Worm (Caenorhabditis elegans) whole organism, midembryonic: ENCODE results near the gene R05D8.9.

Experiments used
- T22C8.4 ChIP-seq: fragments of 200-800 bp; sonication (Bioruptor generic); IDR thresholded peaks from 2 replicates; pipeline ENCODE4 v1.3.6; 2022; ENCODE audit warnings: missing genetic modification characterization, missing compliant biosample characterization
- cog-1 ChIP-seq: sonication (generic microtip); optimal IDR thresholded peaks from 2 replicates; lab custom pipeline; 2016; ENCODE audit warnings: missing genetic modification characterization, missing compliant biosample characterization
- flt-1 ChIP-seq: fragments of 200-800 bp; sonication (Bioruptor generic); IDR thresholded peaks from 2 replicates; pipeline ENCODE4 v1.3.6; 2022; ENCODE audit warnings: missing genetic modification characterization, missing compliant biosample characterization
- klf-2 ChIP-seq: fragments of 200-800 bp; sonication (Bioruptor generic); conservative IDR thresholded peaks from 2 replicates; pipeline ENCODE4 v1.3.6; 2022; ENCODE audit warnings: missing genetic modification reagents, missing genetic modification characterization, missing compliant biosample characterization
- med-1 ChIP-seq: sonication (generic microtip); optimal IDR thresholded peaks from 2 replicates; lab custom pipeline; 2017; ENCODE audit warnings: missing genetic modification characterization, mild to moderate bottlenecking, missing compliant biosample characterization, antibody characterized with exemption, missing genetic modification reagents; ENCODE audit not compliant: insufficient read depth
- ref-1 ChIP-seq: fragments of 200-800 bp; sonication (Bioruptor generic); conservative IDR thresholded peaks from 2 replicates; pipeline ENCODE4 v1.3.6; 2022; ENCODE audit warnings: missing genetic modification reagents, missing genetic modification characterization, missing compliant biosample characterization
- tab-1 ChIP-seq: fragments of 200-800 bp; sonication (Bioruptor generic); IDR thresholded peaks from 2 replicates; pipeline ENCODE4 v1.3.6; 2022; ENCODE audit warnings: missing genetic modification characterization, missing compliant biosample characterization
- ztf-23 ChIP-seq: fragments of 200-800 bp; sonication (Bioruptor generic); IDR thresholded peaks from 2 replicates; pipeline ENCODE4 v1.3.6; 2022; ENCODE audit warnings: missing genetic modification reagents, missing genetic modification characterization, missing compliant biosample characterization
- ztf-29 ChIP-seq: fragments of 200-800 bp; sonication (Bioruptor generic); IDR thresholded peaks from 2 replicates; pipeline ENCODE4 v1.3.6; 2022; ENCODE audit warnings: missing genetic modification reagents, missing genetic modification characterization, missing compliant biosample characterization

Gene R05D8.9

DNA sequence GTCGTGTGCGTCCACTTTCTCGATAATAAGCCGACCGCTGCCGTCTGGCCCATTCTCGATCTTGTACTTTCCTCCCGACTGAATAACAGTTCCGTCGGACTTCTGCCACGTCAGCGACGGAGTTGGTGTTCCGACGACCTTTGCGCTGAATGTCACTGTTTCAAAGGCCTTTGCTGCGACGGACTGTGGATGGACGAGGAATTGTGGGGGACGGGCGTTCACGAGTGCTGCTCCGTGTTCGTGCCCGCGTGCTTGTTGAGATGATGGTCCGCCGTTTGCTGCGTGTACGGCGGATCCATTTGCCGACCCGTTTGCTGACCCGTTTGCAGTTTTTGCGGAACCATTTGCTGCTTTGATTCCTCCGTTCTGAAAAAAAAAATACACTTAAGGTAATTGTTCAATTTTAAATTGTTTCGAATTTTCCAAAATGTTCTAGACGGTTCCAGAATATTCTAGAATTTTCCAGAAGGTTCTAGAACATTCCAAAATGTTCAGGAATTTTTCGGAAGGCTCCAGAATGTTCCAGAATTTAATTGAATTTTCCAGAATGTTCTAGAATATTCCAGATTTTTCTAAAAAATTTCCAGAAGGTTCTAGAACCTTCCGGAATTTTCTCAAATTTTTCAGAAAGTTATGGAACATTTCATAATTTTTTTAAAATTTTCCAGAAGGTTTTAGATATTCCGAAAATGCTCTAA is 32.0 kb upstream of the R05D8.9 start:
- TF ChIP-seq cog-1 (tag; lab: Kevin White, UChicago) (no peak), ztf-23 (no peak), tab-1 (GFP tag; lab: Robert Waterston, UW) (no peak), flt-1 (GFP tag; lab: Robert Waterston, UW) (no peak), ztf-29 (GFP tag; lab: Robert Waterston, UW) (no peak), klf-2 (GFP tag; lab: Robert Waterston, UW) (no peak), med-1 (GFP tag; lab: Kevin White, UChicago) (no peak), ref-1 (no peak), T22C8.4 (GFP tag; lab: Robert Waterston, UW) (no peak)

DNA sequence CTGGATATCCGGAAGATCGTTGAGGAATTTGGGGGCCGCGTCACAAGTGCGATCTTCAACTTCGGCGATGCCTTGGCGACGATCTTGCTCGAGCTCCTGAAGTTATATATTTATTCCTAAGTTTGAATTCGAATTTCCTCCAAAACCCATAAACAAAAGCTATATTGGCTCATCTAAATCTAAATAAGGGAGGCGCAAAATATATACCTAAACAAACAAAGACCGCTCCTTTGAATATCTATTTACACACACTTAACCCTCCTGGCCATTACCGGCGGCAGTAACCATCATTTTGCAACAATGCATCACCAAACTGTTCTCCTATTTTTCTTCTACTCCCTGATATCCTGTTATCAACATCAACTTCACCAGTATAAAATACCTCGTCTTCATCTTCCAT is 28.6 kb upstream of the R05D8.9 start, which contains the start of gene F54E2.2:
TSS of gene F54E2.2 (plus strand) at position 301 of the 400 bp plus-strand sequence.
- no peak for TF ChIP-seq med-1 (GFP tag; lab: Kevin White, UChicago)
- no peak for TF ChIP-seq ztf-23
- TF ChIP-seq flt-1 (GFP tag; lab: Robert Waterston, UW), result no peak
- TF ChIP-seq tab-1 (GFP tag; lab: Robert Waterston, UW), result no peak
- TF ChIP-seq T22C8.4 (GFP tag; lab: Robert Waterston, UW), result no peak

DNA sequence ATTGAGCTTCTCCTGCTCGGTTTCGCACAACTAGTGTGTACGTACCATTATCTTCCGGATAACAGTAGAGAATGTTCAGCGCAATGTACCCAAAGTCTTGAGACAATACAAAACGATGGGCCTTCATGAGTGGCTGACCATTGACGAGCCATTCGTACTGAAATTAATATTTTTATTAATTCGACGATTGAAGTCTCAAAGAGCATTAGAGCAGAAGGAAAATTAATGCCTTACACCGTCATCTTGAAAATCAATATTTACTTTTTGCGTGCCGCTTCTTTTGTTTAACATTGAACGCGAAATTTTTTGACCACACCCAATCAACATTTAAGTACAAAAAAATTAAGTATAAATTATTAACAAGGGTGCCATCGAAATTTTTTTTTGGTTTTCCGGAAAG is 25.6 kb upstream of the R05D8.9 start:
- TF ChIP-seq flt-1 (GFP tag; lab: Robert Waterston, UW) (no peak), T22C8.4 (GFP tag; lab: Robert Waterston, UW) (no peak), ztf-29 (GFP tag; lab: Robert Waterston, UW) (no peak), tab-1 (GFP tag; lab: Robert Waterston, UW) (no peak), med-1 (GFP tag; lab: Kevin White, UChicago) (no peak), ref-1 (no peak), ztf-23 (no peak), cog-1 (tag; lab: Kevin White, UChicago) (no peak)

DNA sequence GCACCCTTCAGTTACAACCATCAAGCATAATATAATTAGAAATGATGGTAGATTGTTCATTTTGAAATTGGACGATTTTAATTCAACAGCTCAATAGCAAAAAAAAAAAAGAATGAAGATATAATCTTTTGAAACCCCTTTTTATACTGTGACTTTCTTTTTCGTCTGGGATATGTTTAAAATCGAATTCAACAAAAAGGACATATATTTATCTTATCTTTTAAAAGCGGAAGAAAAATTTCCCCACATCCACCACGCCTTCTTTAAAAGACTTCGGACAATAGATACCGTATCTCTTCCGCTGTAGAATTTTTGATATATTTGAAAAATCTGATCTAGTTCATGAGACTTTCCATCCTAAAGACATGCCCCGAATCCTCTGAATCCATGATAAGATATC is 13.4 kb upstream of the R05D8.9 start, which contains the start of gene R05D8.11:
TSS of gene R05D8.11 (minus strand) at position 101 of the 400 bp plus-strand sequence.
- no peak for TF ChIP-seq ref-1
- TF ChIP-seq klf-2 (GFP tag; lab: Robert Waterston, UW), result no peak
- no peak for TF ChIP-seq tab-1 (GFP tag; lab: Robert Waterston, UW)
- TF ChIP-seq ztf-23, result no peak
- no peak for TF ChIP-seq T22C8.4 (GFP tag; lab: Robert Waterston, UW)
- no peak for TF ChIP-seq ztf-29 (GFP tag; lab: Robert Waterston, UW)
- no peak for TF ChIP-seq cog-1 (tag; lab: Kevin White, UChicago)
- no peak for TF ChIP-seq med-1 (GFP tag; lab: Kevin White, UChicago)
- no peak for TF ChIP-seq flt-1 (GFP tag; lab: Robert Waterston, UW)

DNA sequence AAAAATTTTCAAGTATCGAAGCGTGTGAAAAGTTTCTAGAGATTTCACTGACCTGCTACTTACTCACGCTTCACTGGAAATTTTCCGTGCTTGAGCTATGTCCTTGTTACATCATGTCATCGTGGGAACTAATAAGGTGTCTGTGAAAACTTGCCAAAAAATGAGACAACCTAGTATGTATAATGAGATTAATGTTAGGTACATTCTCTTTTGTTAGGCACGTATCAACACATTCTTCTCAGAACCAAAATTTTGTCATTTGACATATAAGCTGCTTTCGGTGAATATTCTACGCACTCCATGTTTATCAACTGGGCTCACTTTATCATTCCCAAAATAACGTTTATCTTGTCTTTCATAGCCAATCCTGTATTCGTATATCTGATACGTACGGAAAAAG is 6.7 kb upstream of the R05D8.9 start, which contains the start of gene srj-18:
TSS of gene srj-18 (plus strand) at position 301 of the 400 bp plus-strand sequence.
- TF ChIP-seq cog-1 (tag; lab: Kevin White, UChicago) (no peak), med-1 (GFP tag; lab: Kevin White, UChicago) (no peak), flt-1 (GFP tag; lab: Robert Waterston, UW) (no peak), ztf-23 (no peak), klf-2 (GFP tag; lab: Robert Waterston, UW) (no peak), T22C8.4 (GFP tag; lab: Robert Waterston, UW) (no peak), ref-1 (no peak), tab-1 (GFP tag; lab: Robert Waterston, UW) (no peak), ztf-29 (GFP tag; lab: Robert Waterston, UW) (no peak)

DNA sequence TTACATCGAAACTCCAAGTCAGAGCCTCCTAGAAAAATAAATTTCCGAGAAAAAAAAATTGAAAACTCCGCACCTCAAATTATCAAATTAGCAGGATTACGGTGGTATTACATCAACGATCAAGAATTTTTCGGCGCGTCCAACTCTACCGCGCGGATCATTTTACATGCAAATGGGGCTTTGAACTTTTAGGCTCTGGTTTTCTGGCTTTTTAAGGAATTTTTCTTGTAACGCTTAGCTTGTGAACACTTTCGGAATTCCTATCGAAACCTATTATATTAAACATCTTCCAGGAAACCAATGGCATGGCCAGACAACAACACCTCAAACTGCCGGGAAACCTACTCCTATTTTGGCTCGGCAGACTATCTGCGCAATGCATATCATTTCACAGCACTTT is 4.2 kb upstream of the R05D8.9 start, which contains the start of gene srh-56:
TSS of gene srh-56 (plus strand) at position 301 of the 400 bp plus-strand sequence.
- no peak for TF ChIP-seq T22C8.4 (GFP tag; lab: Robert Waterston, UW)
- no peak for TF ChIP-seq ref-1
- no peak for TF ChIP-seq cog-1 (tag; lab: Kevin White, UChicago)
- TF ChIP-seq ztf-29 (GFP tag; lab: Robert Waterston, UW), result no peak
- no peak for TF ChIP-seq tab-1 (GFP tag; lab: Robert Waterston, UW)
- no peak for TF ChIP-seq klf-2 (GFP tag; lab: Robert Waterston, UW)
- no peak for TF ChIP-seq flt-1 (GFP tag; lab: Robert Waterston, UW)
- TF ChIP-seq ztf-23, result no peak
- no peak for TF ChIP-seq med-1 (GFP tag; lab: Kevin White, UChicago)

DNA sequence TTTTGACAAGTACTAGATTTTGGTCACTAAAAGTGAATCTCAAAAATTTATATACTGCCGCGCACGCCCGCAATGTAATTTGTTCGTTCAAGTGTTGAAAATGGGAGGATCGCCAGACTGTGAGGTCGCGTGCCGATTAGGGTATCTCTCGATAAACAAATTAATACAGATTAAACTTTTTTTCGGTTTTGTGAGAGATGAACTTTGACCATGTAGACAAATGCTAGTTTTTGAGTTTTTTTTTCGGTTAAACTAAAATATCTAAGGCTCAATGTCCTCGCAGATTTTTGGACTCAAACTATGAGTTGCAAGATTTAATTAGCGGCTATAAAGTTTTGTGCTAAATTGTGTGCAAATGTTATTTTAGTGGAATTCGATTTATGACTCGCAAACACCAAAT is 2.4 kb upstream of the R05D8.9 start, which contains the start of gene dhs-15:
TSS of gene dhs-15 (minus strand) at position 101 of the 400 bp plus-strand sequence.
- TF ChIP-seq flt-1 (GFP tag; lab: Robert Waterston, UW) (no peak), med-1 (GFP tag; lab: Kevin White, UChicago) (no peak)

DNA sequence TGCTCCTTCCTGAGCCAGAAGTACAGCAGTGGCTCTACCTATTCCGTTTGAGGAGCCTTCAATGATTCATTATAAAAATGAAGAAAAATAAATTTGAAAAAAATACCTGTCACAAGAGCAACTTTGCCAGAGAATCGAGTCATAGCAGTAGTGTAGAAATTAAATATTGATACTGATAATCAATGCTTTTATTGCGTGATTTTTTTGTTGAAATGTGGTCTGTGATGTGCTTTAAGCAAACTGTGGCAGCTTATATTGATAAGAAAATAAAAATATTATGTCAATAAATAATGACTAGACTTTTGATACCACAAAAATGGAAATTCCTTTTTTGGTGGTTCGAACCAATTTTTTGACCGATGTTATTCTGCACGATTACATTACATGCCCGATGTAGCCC is 2.3 kb downstream of the R05D8.9 start, which contains the start of gene dhs-14:
TSS of gene dhs-14 (minus strand) at position 149 of the 400 bp plus-strand sequence.
- no peak for TF ChIP-seq tab-1 (GFP tag; lab: Robert Waterston, UW)
- TF ChIP-seq cog-1 (tag; lab: Kevin White, UChicago), result no peak
- TF ChIP-seq ztf-29 (GFP tag; lab: Robert Waterston, UW), result no peak
- no peak for TF ChIP-seq flt-1 (GFP tag; lab: Robert Waterston, UW)
- TF ChIP-seq med-1 (GFP tag; lab: Kevin White, UChicago), result no peak
- no peak for TF ChIP-seq T22C8.4 (GFP tag; lab: Robert Waterston, UW)
- TF ChIP-seq klf-2 (GFP tag; lab: Robert Waterston, UW), result no peak
- TF ChIP-seq ztf-23, result no peak
- TF ChIP-seq ref-1, result no peak

DNA sequence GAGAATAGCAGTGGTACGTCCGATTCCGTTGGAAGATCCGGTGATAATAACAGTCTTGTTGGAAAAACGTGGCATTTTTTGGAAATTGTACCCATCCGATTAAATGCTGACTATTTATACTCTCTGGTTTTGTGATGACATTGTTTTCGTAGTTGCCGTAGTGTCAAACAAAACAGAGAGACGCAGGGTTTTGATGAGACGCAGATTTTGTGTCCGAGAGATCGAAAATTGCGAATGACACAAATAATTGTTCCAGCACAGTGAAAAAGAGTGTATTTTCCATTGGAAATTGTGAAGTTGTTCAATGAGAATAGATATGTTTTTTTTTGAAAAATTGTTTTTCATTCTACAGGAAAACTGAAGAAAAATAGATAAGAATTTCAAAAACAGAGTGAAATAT is 4.3 kb downstream of the R05D8.9 start, which contains the start of gene R05D8.7:
TSS of gene R05D8.7 (minus strand) at position 104 of the 400 bp plus-strand sequence.
- TF ChIP-seq T22C8.4 (GFP tag; lab: Robert Waterston, UW), result no peak
